Worm (Caenorhabditis elegans) whole organism, L1 larva: Measurements from ENCODE around the gene T04A8.7.

ENCODE experiments used
- C16A3.4 ChIP-seq: fragments of 150-350 bp; optimal IDR thresholded peaks from 2 replicates; lab custom pipeline; 2014; ENCODE audit warnings: missing biosample characterization, missing genetic modification characterization
- C34B4.2 ChIP-seq: sonication (generic microtip); optimal IDR thresholded peaks from 2 replicates; lab custom pipeline; 2017; ENCODE audit warnings: mild to moderate bottlenecking, missing genetic modification characterization, missing compliant biosample characterization
- Y116A8C.19 ChIP-seq: sonication (generic microtip); optimal IDR thresholded peaks from 2 replicates; lab custom pipeline; 2016; ENCODE audit warnings: missing compliant biosample characterization, missing genetic modification characterization, borderline replicate concordance
- alr-1 ChIP-seq: fragments of 200-800 bp; sonication (Bioruptor generic); optimal IDR thresholded peaks from 2 replicates; lab custom pipeline; 2018; ENCODE audit warnings: borderline replicate concordance, mild to moderate bottlenecking, missing genetic modification characterization, missing compliant biosample characterization
- blmp-1 ChIP-seq: fragments of 150-350 bp; optimal IDR thresholded peaks from 2 replicates; lab custom pipeline; 2014; ENCODE audit warnings: missing biosample characterization, missing genetic modification characterization
- ceh-63 ChIP-seq: fragments of 200-800 bp; sonication (Bioruptor generic); optimal IDR thresholded peaks from 2 replicates; lab custom pipeline; 2018; ENCODE audit warnings: mild to moderate bottlenecking, missing genetic modification characterization, missing compliant biosample characterization
- ceh-8 ChIP-seq: fragments of 200-800 bp; sonication (Bioruptor generic); optimal IDR thresholded peaks from 2 replicates; lab custom pipeline; 2018; ENCODE audit warnings: mild to moderate bottlenecking, missing genetic modification characterization, moderate library complexity, missing compliant biosample characterization
- ceh-82 ChIP-seq, 3 experiments: fragments of 150-350 bp in 1 of 3; sonication (generic microtip) in 2 of 3; optimal IDR thresholded peaks; 2 replicates each; lab custom pipeline; 2014 to 2017; ENCODE audit warnings: missing biosample characterization in 3 of 3, missing genetic modification characterization in 3 of 3
- ceh-90 ChIP-seq: sonication (generic microtip); optimal IDR thresholded peaks from 2 replicates; lab custom pipeline; 2016; ENCODE audit warnings: missing genetic modification characterization, missing compliant biosample characterization
- dsc-1 ChIP-seq: sonication (generic microtip); optimal IDR thresholded peaks from 2 replicates; lab custom pipeline; 2016; ENCODE audit warnings: mild to moderate bottlenecking, missing genetic modification characterization, missing compliant biosample characterization
- efl-3 ChIP-seq: fragments of 200-800 bp; sonication (Bioruptor generic); optimal IDR thresholded peaks from 2 replicates; lab custom pipeline; 2018; ENCODE audit warnings: mild to moderate bottlenecking, missing genetic modification characterization, missing compliant biosample characterization
- egl-13 ChIP-seq: sonication (generic microtip); optimal IDR thresholded peaks from 2 replicates; lab custom pipeline; 2016; ENCODE audit warnings: missing genotype, missing genetic modification reagents, missing genetic modification characterization, missing compliant biosample characterization
- elt-2 ChIP-seq: sonication (generic microtip); optimal IDR thresholded peaks from 2 replicates; lab custom pipeline; 2016; ENCODE audit warnings: missing genetic modification characterization, mild to moderate bottlenecking, inconsistent platforms, missing compliant biosample characterization, missing genetic modification reagents
- ets-5 ChIP-seq: fragments of 200-800 bp; sonication (Bioruptor generic); IDR thresholded peaks from 2 replicates; pipeline ENCODE4 v1.3.6; 2022; ENCODE audit warnings: missing genetic modification characterization, missing compliant biosample characterization
- fkh-10 ChIP-seq: sonication (generic microtip); optimal IDR thresholded peaks from 2 replicates; lab custom pipeline; 2017; ENCODE audit warnings: missing biosample characterization, missing genetic modification reagents, missing genetic modification characterization
- fkh-4 ChIP-seq: sonication (generic microtip); optimal IDR thresholded peaks from 2 replicates; lab custom pipeline; 2016; ENCODE audit warnings: missing compliant biosample characterization, missing genetic modification characterization, borderline replicate concordance
- fos-1 ChIP-seq: fragments of 150-350 bp; optimal IDR thresholded peaks from 2 replicates; lab custom pipeline; 2014; ENCODE audit warnings: missing biosample characterization, missing genetic modification characterization
- grh-1 ChIP-seq: fragments of 200-800 bp; sonication (Bioruptor generic); IDR thresholded peaks from 2 replicates; pipeline ENCODE4 v1.3.6; 2022; ENCODE audit warnings: missing genetic modification reagents, missing genetic modification characterization, missing compliant biosample characterization
- hlh-17 ChIP-seq: fragments of 200-800 bp; sonication (Bioruptor generic); optimal IDR thresholded peaks from 2 replicates; lab custom pipeline; 2018; ENCODE audit warnings: missing genetic modification characterization, mild to moderate bottlenecking, missing compliant biosample characterization, moderate library complexity, borderline replicate concordance
- hlh-4 ChIP-seq: sonication (generic microtip); optimal IDR thresholded peaks from 2 replicates; lab custom pipeline; 2016; ENCODE audit warnings: mild to moderate bottlenecking, missing genetic modification characterization, missing compliant biosample characterization
- irx-1 ChIP-seq: sonication (generic microtip); optimal IDR thresholded peaks from 2 replicates; lab custom pipeline; 2016; ENCODE audit warnings: missing genetic modification characterization, missing compliant biosample characterization
- isw-1 ChIP-seq: fragments of 200-800 bp; sonication (Bioruptor generic); IDR thresholded peaks from 2 replicates; pipeline ENCODE4 v1.3.6; 2022; ENCODE audit warnings: missing genetic modification characterization, missing compliant biosample characterization
- lin-14 ChIP-seq: fragments of 200-800 bp; sonication (Bioruptor generic); optimal IDR thresholded peaks from 2 replicates; lab custom pipeline; 2018; ENCODE audit warnings: mild to moderate bottlenecking, missing genetic modification characterization, moderate library complexity, missing compliant biosample characterization
- lin-15B ChIP-seq: fragments of 150-350 bp; sonication (generic microtip); optimal IDR thresholded peaks from 3 replicates; lab custom pipeline; 2014; ENCODE audit warnings: missing biosample characterization, missing genetic modification characterization
- lin-35 ChIP-seq, 2 experiments: fragments of 150-350 bp; optimal IDR thresholded peaks; 2 replicates each; lab custom pipeline; 2014; ENCODE audit warnings: missing biosample characterization in 2 of 2, missing genetic modification characterization in 2 of 2, missing genetic modification reagents in 2 of 2
- lir-3 ChIP-seq: sonication (generic microtip); optimal IDR thresholded peaks from 2 replicates; lab custom pipeline; 2016; ENCODE audit warnings: mild to moderate bottlenecking, missing genetic modification characterization, moderate library complexity, missing compliant biosample characterization; ENCODE audit not compliant: poor library complexity
- lsy-2 ChIP-seq, 2 experiments: fragments of 150-350 bp; optimal IDR thresholded peaks; 2 replicates each; lab custom pipeline; 2014; ENCODE audit warnings: missing biosample characterization in 2 of 2, missing genetic modification characterization in 2 of 2
- mep-1 ChIP-seq: fragments of 150-350 bp; optimal IDR thresholded peaks from 2 replicates; lab custom pipeline; 2014; ENCODE audit warnings: missing biosample characterization, missing genetic modification characterization
- nhr-11 ChIP-seq: fragments of 150-350 bp; optimal IDR thresholded peaks from 2 replicates; lab custom pipeline; 2014; ENCODE audit warnings: missing biosample characterization, missing genetic modification characterization
- nhr-19 ChIP-seq: fragments of 200-800 bp; sonication (Bioruptor generic); conservative IDR thresholded peaks from 2 replicates; pipeline ENCODE4 v1.3.6; 2022; ENCODE audit warnings: missing genetic modification characterization, missing compliant biosample characterization
- nhr-20 ChIP-seq: sonication (generic microtip); optimal IDR thresholded peaks from 2 replicates; lab custom pipeline; 2016; ENCODE audit warnings: mild to moderate bottlenecking, missing genetic modification characterization, missing compliant biosample characterization
- nhr-237 ChIP-seq: fragments of 150-350 bp; optimal IDR thresholded peaks from 2 replicates; lab custom pipeline; 2014; ENCODE audit warnings: missing biosample characterization, missing genetic modification characterization
- nhr-47 ChIP-seq: sonication (generic microtip); optimal IDR thresholded peaks from 2 replicates; lab custom pipeline; 2016; ENCODE audit warnings: mild to moderate bottlenecking, missing genetic modification characterization, moderate library complexity, missing compliant biosample characterization
- nhr-71 ChIP-seq: sonication (generic microtip); optimal IDR thresholded peaks from 2 replicates; lab custom pipeline; 2016; ENCODE audit warnings: mild to moderate bottlenecking, missing genetic modification characterization, moderate library complexity, missing compliant biosample characterization
- nhr-76 ChIP-seq: sonication (generic microtip); optimal IDR thresholded peaks from 2 replicates; lab custom pipeline; 2017; ENCODE audit warnings: missing biosample characterization, missing genetic modification characterization
- nhr-77 ChIP-seq: fragments of 150-350 bp; optimal IDR thresholded peaks from 2 replicates; lab custom pipeline; 2014; ENCODE audit warnings: missing biosample characterization, missing genetic modification characterization
- nhr-85 ChIP-seq: sonication (generic microtip); peaks from one replicate; lab custom pipeline; 2016; ENCODE audit warnings: missing genetic modification characterization, inconsistent platforms, missing compliant biosample characterization
- pax-3 ChIP-seq: fragments of 200-800 bp; sonication (Bioruptor generic); optimal IDR thresholded peaks from 2 replicates; lab custom pipeline; 2018; ENCODE audit warnings: mild to moderate bottlenecking, missing genetic modification characterization, moderate library complexity, missing compliant biosample characterization
- pqm-1 ChIP-seq: sonication (generic microtip); optimal IDR thresholded peaks from 3 replicates; lab custom pipeline; 2017; ENCODE audit warnings: missing biosample characterization, missing genetic modification characterization
- rnt-1 ChIP-seq: sonication (generic microtip); optimal IDR thresholded peaks from 2 replicates; lab custom pipeline; 2016; ENCODE audit warnings: mild to moderate bottlenecking, missing genetic modification characterization, moderate library complexity, missing compliant biosample characterization
- skn-1 ChIP-seq: fragments of 150-350 bp; optimal IDR thresholded peaks from 2 replicates; lab custom pipeline; 2014; ENCODE audit warnings: missing biosample characterization, missing genetic modification characterization
- snpc-4 ChIP-seq: fragments of 150-350 bp; optimal IDR thresholded peaks from 2 replicates; lab custom pipeline; 2014; ENCODE audit warnings: missing biosample characterization, missing genetic modification characterization
- sox-4 ChIP-seq: sonication (generic microtip); optimal IDR thresholded peaks from 2 replicates; lab custom pipeline; 2016; ENCODE audit warnings: missing genetic modification characterization, missing compliant biosample characterization
- sptf-1 ChIP-seq: fragments of 150-350 bp; optimal IDR thresholded peaks from 2 replicates; lab custom pipeline; 2014; ENCODE audit warnings: missing biosample characterization, missing genetic modification characterization
- swsn-7 ChIP-seq: sonication (generic microtip); optimal IDR thresholded peaks from 2 replicates; lab custom pipeline; 2016; ENCODE audit warnings: missing genetic modification characterization, missing compliant biosample characterization
- tbx-2 ChIP-seq: sonication (generic microtip); optimal IDR thresholded peaks from 2 replicates; lab custom pipeline; 2016; ENCODE audit warnings: missing genetic modification characterization, missing compliant biosample characterization
- unc-30 ChIP-seq: sonication (generic microtip); optimal IDR thresholded peaks from 2 replicates; lab custom pipeline; 2017; ENCODE audit warnings: missing biosample characterization, missing genetic modification characterization
- unc-98 ChIP-seq: fragments of 200-800 bp; sonication (Bioruptor generic); IDR thresholded peaks from 2 replicates; pipeline ENCODE4 v1.3.6; 2022; ENCODE audit warnings: missing genetic modification characterization, missing compliant biosample characterization
- vab-15 ChIP-seq: sonication (generic microtip); optimal IDR thresholded peaks from 2 replicates; lab custom pipeline; 2017; ENCODE audit warnings: missing genotype, mild to moderate bottlenecking, missing genetic modification characterization, missing compliant biosample characterization
- xbp-1 ChIP-seq: sonication (generic microtip); optimal IDR thresholded peaks from 2 replicates; lab custom pipeline; 2016; ENCODE audit warnings: missing genetic modification characterization, missing compliant biosample characterization
- zag-1 ChIP-seq: fragments of 150-350 bp; optimal IDR thresholded peaks from 2 replicates; lab custom pipeline; 2014; ENCODE audit warnings: missing biosample characterization, missing genetic modification characterization
- zip-4 ChIP-seq: fragments of 200-800 bp; sonication (Bioruptor generic); optimal IDR thresholded peaks from 2 replicates; lab custom pipeline; 2018; ENCODE audit warnings: mild to moderate bottlenecking, missing genetic modification characterization, moderate library complexity, missing compliant biosample characterization
- ztf-4 ChIP-seq: fragments of 150-350 bp; optimal IDR thresholded peaks from 2 replicates; lab custom pipeline; 2014; ENCODE audit warnings: missing biosample characterization, missing genetic modification characterization

Gene T04A8.7

ce11 chrIII:4649363-4649768 is 45.8 kb upstream of the T04A8.7 start:
- TF ChIP-seq blmp-1 (tag; lab: Kevin White, UChicago) (peak; percentile 84), lsy-2 (tag; optimal IDR thresholded peaks at IDR 0.05; lab: Kevin White, UChicago) (peak; percentile 83 to 95), lin-14 (GFP tag; lab: Kevin White, UChicago) (peak; percentile 100), lin-35 (GFP tag; optimal IDR thresholded peaks at IDR 0.05; lab: Kevin White, UChicago) (peak; percentile 83 to 91), ztf-4 (tag; lab: Kevin White, UChicago) (peak; percentile 90), C34B4.2 (tag; lab: Kevin White, UChicago) (no peak), Y116A8C.19 (tag; lab: Kevin White, UChicago) (no peak), nhr-71 (tag; lab: Kevin White, UChicago) (peak; percentile 99), ceh-82 (tag; optimal IDR thresholded peaks at IDR 0.05; lab: Kevin White, UChicago) (peak; percentile 47 to 81 (median 66)), ceh-8 (no peak), hlh-17 (GFP tag; lab: Kevin White, UChicago) (no peak), zip-4 (peak; percentile 65), unc-98 (GFP tag; lab: Robert Waterston, UW) (peak; percentile 51; the same call in 1 of the 2 replicates), egl-13 (tag; lab: Kevin White, UChicago) (peak; percentile 82), ceh-90 (no peak), nhr-47 (tag; lab: Kevin White, UChicago) (peak; percentile 94), xbp-1 (peak; percentile 89), grh-1 (peak; percentile 69), nhr-85 (tag; lab: Kevin White, UChicago) (peak; percentile 99), nhr-11 (tag; lab: Kevin White, UChicago) (peak; percentile 65), sptf-1 (tag; lab: Kevin White, UChicago) (no peak), snpc-4 (tag; lab: Kevin White, UChicago) (peak; percentile 76), sox-4 (tag; lab: Kevin White, UChicago) (no peak), ceh-63 (GFP tag; lab: Kevin White, UChicago) (no peak), vab-15 (tag; lab: Kevin White, UChicago) (peak; percentile 58), mep-1 (tag; lab: Kevin White, UChicago) (peak; percentile 96), pqm-1 (tag; lab: Kevin White, UChicago) (peak; percentile 40), nhr-237 (tag; lab: Kevin White, UChicago) (peak; percentile 77), nhr-19 (GFP tag; lab: Robert Waterston, UW) (peak; percentile 92), rnt-1 (tag; lab: Kevin White, UChicago) (peak; percentile 90), nhr-77 (tag; lab: Kevin White, UChicago) (peak; percentile 95), unc-30 (tag; lab: Kevin White, UChicago) (no peak), nhr-20 (tag; lab: Kevin White, UChicago) (peak; percentile 98), elt-2 (tag; lab: Kevin White, UChicago) (peak; percentile 90), alr-1 (tag; lab: Kevin White, UChicago) (no peak), lin-15B (tag; lab: Kevin White, UChicago) (peak; percentile 60), efl-3 (GFP tag; lab: Kevin White, UChicago) (no peak), zag-1 (tag; lab: Kevin White, UChicago) (no peak), isw-1 (GFP tag; lab: Robert Waterston, UW) (peak; percentile 81), pax-3 (tag; lab: Kevin White, UChicago) (peak; percentile 84), fkh-4 (tag; lab: Kevin White, UChicago) (peak; percentile 44), dsc-1 (tag; lab: Kevin White, UChicago) (peak; percentile 73), hlh-4 (tag; lab: Kevin White, UChicago) (no peak), C16A3.4 (tag; lab: Kevin White, UChicago) (peak; percentile 92), tbx-2 (tag; lab: Kevin White, UChicago) (peak; percentile 94), fos-1 (tag; lab: Kevin White, UChicago) (peak; percentile 65), irx-1 (tag; lab: Kevin White, UChicago) (peak; percentile 87), skn-1 (tag; lab: Kevin White, UChicago) (peak; percentile 81), fkh-10 (GFP tag; lab: Kevin White, UChicago) (no peak), nhr-76 (tag; lab: Kevin White, UChicago) (peak; percentile 55), lir-3 (tag; lab: Kevin White, UChicago) (peak; percentile 79), ets-5 (no peak), swsn-7 (tag; lab: Kevin White, UChicago) (peak; percentile 92)
